Worm (Caenorhabditis elegans) whole organism, L2 larva: ENCODE data around the gene C04E6.4.

Experiments used
- aly-2 ChIP-seq: fragments of 150-350 bp; optimal IDR thresholded peaks from 2 replicates; lab custom pipeline; 2014; ENCODE audit warnings: missing biosample characterization, missing genetic modification characterization
- ama-1 ChIP-seq: fragments of 150-350 bp; optimal IDR thresholded peaks from 2 replicates; lab custom pipeline; 2018; ENCODE audit warnings: inconsistent platforms
- ceh-16 ChIP-seq: fragments of 150-350 bp; optimal IDR thresholded peaks from 2 replicates; lab custom pipeline; 2014; ENCODE audit warnings: missing biosample characterization, missing genetic modification characterization
- crh-2 ChIP-seq: sonication (generic microtip); optimal IDR thresholded peaks from 2 replicates; lab custom pipeline; 2017; ENCODE audit warnings: missing biosample characterization, missing genetic modification characterization
- dmd-4 ChIP-seq: sonication (generic microtip); optimal IDR thresholded peaks from 2 replicates; lab custom pipeline; 2017; ENCODE audit warnings: missing biosample characterization, missing genetic modification characterization
- gmeb-1 ChIP-seq: fragments of 150-350 bp; optimal IDR thresholded peaks from 2 replicates; lab custom pipeline; 2014; ENCODE audit warnings: missing biosample characterization, missing genetic modification characterization
- lsy-2 ChIP-seq, 2 experiments: fragments of 150-350 bp in 1 of 2; sonication (generic microtip) in 1 of 2; optimal IDR thresholded peaks; 2 replicates each; lab custom pipeline; 2014 to 2017; ENCODE audit warnings: missing biosample characterization in 2 of 2, missing genetic modification characterization in 2 of 2
- mbf-1 ChIP-seq: sonication (generic microtip); optimal IDR thresholded peaks from 2 replicates; lab custom pipeline; 2017; ENCODE audit warnings: missing biosample characterization, missing genetic modification characterization
- nhr-10 ChIP-seq: sonication (generic microtip); optimal IDR thresholded peaks from 2 replicates; lab custom pipeline; 2017; ENCODE audit warnings: missing biosample characterization, missing genetic modification characterization
- nhr-23 ChIP-seq: fragments of 150-350 bp; optimal IDR thresholded peaks from 2 replicates; lab custom pipeline; 2014; ENCODE audit warnings: missing biosample characterization, missing genetic modification reagents, missing genetic modification characterization
- nhr-237 ChIP-seq: fragments of 150-350 bp; optimal IDR thresholded peaks from 2 replicates; lab custom pipeline; 2014; ENCODE audit warnings: missing biosample characterization, missing genetic modification characterization
- nhr-77 ChIP-seq: fragments of 150-350 bp; optimal IDR thresholded peaks from 2 replicates; lab custom pipeline; 2014; ENCODE audit warnings: missing biosample characterization, missing genetic modification characterization
- skn-1 ChIP-seq: sonication (generic microtip); optimal IDR thresholded peaks from 2 replicates; lab custom pipeline; 2017; ENCODE audit warnings: missing biosample characterization, missing genetic modification characterization
- unc-62 ChIP-seq: fragments of 150-350 bp; optimal IDR thresholded peaks from 2 replicates; lab custom pipeline; 2014; ENCODE audit warnings: missing biosample characterization, missing genetic modification reagents, missing genetic modification characterization

ce11 chrV:5922236-5922635 is 15.0 kb downstream of the C04E6.4 start, which contains the start of gene srsx-18:
- TF ChIP-seq nhr-77 (tag; lab: Kevin White, UChicago) (no peak), nhr-23 (tag; lab: Kevin White, UChicago) (no peak), dmd-4 (tag; lab: Kevin White, UChicago) (no peak), mbf-1 (tag; lab: Kevin White, UChicago) (no peak), gmeb-1 (tag; lab: Kevin White, UChicago) (no peak), unc-62 (GFP tag; lab: Kevin White, UChicago) (no peak), skn-1 (tag; lab: Kevin White, UChicago) (no peak), nhr-237 (tag; lab: Kevin White, UChicago) (no peak), lsy-2 (tag; optimal IDR thresholded peaks at IDR 0.05; lab: Kevin White, UChicago) (no peak), aly-2 (tag; lab: Kevin White, UChicago) (no peak), crh-2 (tag; lab: Kevin White, UChicago) (no peak), ceh-16 (tag; lab: Kevin White, UChicago) (no peak), ama-1 (lab: Kevin White, UChicago) (no peak), nhr-10 (tag; lab: Kevin White, UChicago) (no peak)
